Worm (Caenorhabditis elegans) whole organism, L1 larva: ENCODE results near the gene C29F9.2.

Source experiments
- elt-2 ChIP-seq: sonication (generic microtip); optimal IDR thresholded peaks from 2 replicates; lab custom pipeline; 2016; ENCODE audit warnings: missing genetic modification characterization, mild to moderate bottlenecking, inconsistent platforms, missing compliant biosample characterization, missing genetic modification reagents
- ets-5 ChIP-seq: fragments of 200-800 bp; sonication (Bioruptor generic); IDR thresholded peaks from 2 replicates; pipeline ENCODE4 v1.3.6; 2022; ENCODE audit warnings: missing genetic modification characterization, missing compliant biosample characterization
- lin-15B ChIP-seq: fragments of 150-350 bp; sonication (generic microtip); optimal IDR thresholded peaks from 3 replicates; lab custom pipeline; 2014; ENCODE audit warnings: missing biosample characterization, missing genetic modification characterization
- lsy-2 ChIP-seq, 2 experiments: fragments of 150-350 bp; optimal IDR thresholded peaks; 2 replicates each; lab custom pipeline; 2014; ENCODE audit warnings: missing biosample characterization in 2 of 2, missing genetic modification characterization in 2 of 2
- mab-9 ChIP-seq: fragments of 200-800 bp; sonication (Bioruptor generic); IDR thresholded peaks from 2 replicates; pipeline ENCODE4 v1.3.6; 2022; ENCODE audit warnings: missing genetic modification reagents, missing genetic modification characterization, missing compliant biosample characterization
- mef-2 ChIP-seq: fragments of 150-350 bp; optimal IDR thresholded peaks from 2 replicates; lab custom pipeline; 2014; ENCODE audit warnings: missing biosample characterization, missing genetic modification characterization
- nhr-20 ChIP-seq: sonication (generic microtip); optimal IDR thresholded peaks from 2 replicates; lab custom pipeline; 2016; ENCODE audit warnings: mild to moderate bottlenecking, missing genetic modification characterization, missing compliant biosample characterization
- nhr-77 ChIP-seq: fragments of 150-350 bp; optimal IDR thresholded peaks from 2 replicates; lab custom pipeline; 2014; ENCODE audit warnings: missing biosample characterization, missing genetic modification characterization
- unc-62 ChIP-seq: fragments of 150-350 bp; optimal IDR thresholded peaks from 2 replicates; lab custom pipeline; 2014; ENCODE audit warnings: missing biosample characterization, missing genetic modification reagents, missing genetic modification characterization
- ztf-11 ChIP-seq, 2 experiments: sonication (generic microtip); optimal IDR thresholded peaks; 2 replicates each; lab custom pipeline; 2016 to 2017; ENCODE audit warnings: missing genetic modification characterization in 2 of 2, missing biosample characterization in 1 of 2, missing compliant biosample characterization in 1 of 2

ce11 chrIII:154168-154567, 23.4 kb downstream of the C29F9.2 start:
- TF ChIP-seq lsy-2 (tag; optimal IDR thresholded peaks at IDR 0.05; lab: Kevin White, UChicago) (no peak), nhr-77 (tag; lab: Kevin White, UChicago) (no peak), ztf-11 (tag; optimal IDR thresholded peaks at IDR 0.05; lab: Kevin White, UChicago) (no peak), mef-2 (no peak), mab-9 (no peak), lin-15B (tag; lab: Kevin White, UChicago) (no peak), nhr-20 (tag; lab: Kevin White, UChicago) (no peak), unc-62 (GFP tag; lab: Kevin White, UChicago) (no peak), elt-2 (tag; lab: Kevin White, UChicago) (peak; percentile 100), ets-5 (GFP tag; lab: Robert Waterston, UW) (no peak)
